Fruit fly (Drosophila melanogaster) whole organism, embryonic: ENCODE measurements around the gene CG46270.

Source experiments
- Ada2b ChIP-seq: fragments of 200-800 bp; sonication (Bioruptor generic); IDR thresholded peaks from 2 replicates; pipeline ENCODE4 v1.3.6; 2022; ENCODE audit warnings: missing biosample characterization, missing genetic modification characterization
- Antp ChIP-seq: fragments of 200-800 bp; sonication (Bioruptor generic); optimal IDR thresholded peaks from 3 replicates; lab custom pipeline; 2016; ENCODE audit warnings: missing biosample characterization, missing genetic modification characterization
- CG10366 ChIP-seq: fragments of 200-800 bp; sonication (Bioruptor generic); IDR thresholded peaks from 2 replicates; pipeline ENCODE4 v1.3.6; 2022; ENCODE audit warnings: missing biosample characterization, missing genetic modification characterization
- CG11093 ChIP-seq: fragments of 200-800 bp; sonication (Bioruptor generic); IDR thresholded peaks from 3 replicates; pipeline ENCODE4 v1.3.6; 2022; ENCODE audit warnings: missing biosample characterization, missing genetic modification characterization
- CG12155 ChIP-seq: fragments of 200-800 bp; sonication (Bioruptor generic); optimal IDR thresholded peaks from 3 replicates; lab custom pipeline; 2016; ENCODE audit warnings: missing biosample characterization, missing genetic modification characterization
- CG12391 ChIP-seq: fragments of 200-800 bp; sonication (Bioruptor generic); optimal IDR thresholded peaks from 3 replicates; lab custom pipeline; 2018; ENCODE audit warnings: missing biosample characterization, mild to moderate bottlenecking, missing genetic modification characterization, moderate library complexity
- CG12659 ChIP-seq: fragments of 200-800 bp; sonication (Bioruptor generic); optimal IDR thresholded peaks from 3 replicates; lab custom pipeline; 2017; ENCODE audit warnings: mild to moderate bottlenecking, missing biosample characterization, missing genetic modification reagents, missing genetic modification characterization
- CG13424 ChIP-seq: fragments of 200-800 bp; sonication (Bioruptor generic); optimal IDR thresholded peaks from 2 replicates; lab custom pipeline; 2019; ENCODE audit warnings: missing biosample characterization, mild to moderate bottlenecking, missing genetic modification characterization, moderate library complexity
- CG14014 ChIP-seq: fragments of 200-800 bp; sonication (Bioruptor generic); IDR thresholded peaks from 2 replicates; pipeline ENCODE4 v1.3.6; 2022; ENCODE audit warnings: missing biosample characterization, missing genetic modification characterization
- CG14860 ChIP-seq: fragments of 200-800 bp; sonication (Bioruptor generic); IDR thresholded peaks from 3 replicates; pipeline ENCODE4 v1.3.6; 2022; ENCODE audit warnings: missing biosample characterization, missing genetic modification characterization; ENCODE audit not compliant: partially characterized antibody
- CG16813 ChIP-seq: fragments of 200-800 bp; sonication (Bioruptor generic); IDR thresholded peaks from 3 replicates; pipeline ENCODE4 v1.3.6; 2022; ENCODE audit warnings: missing biosample characterization, missing genetic modification characterization; ENCODE audit not compliant: partially characterized antibody
- CG2199 ChIP-seq: fragments of 200-800 bp; sonication (Bioruptor generic); IDR thresholded peaks from 3 replicates; pipeline ENCODE4 v1.3.6; 2022; ENCODE audit warnings: missing biosample characterization, missing genetic modification characterization
- CG31388 ChIP-seq: fragments of 200-800 bp; sonication (Bioruptor generic); optimal IDR thresholded peaks from 2 replicates; lab custom pipeline; 2016; ENCODE audit warnings: missing biosample characterization, missing genetic modification characterization
- CG3726 ChIP-seq: fragments of 200-800 bp; sonication (Bioruptor generic); IDR thresholded peaks from 3 replicates; pipeline ENCODE4, ENCODE4 v1.3.6; 2022; ENCODE audit warnings: missing biosample characterization, missing genetic modification characterization
- CG4360 ChIP-seq: fragments of 200-800 bp; sonication (Bioruptor generic); IDR thresholded peaks from 2 replicates; pipeline ENCODE4 v1.3.6; 2022; ENCODE audit warnings: missing biosample characterization, missing genetic modification characterization
- CG5180 ChIP-seq: fragments of 200-800 bp; sonication (Bioruptor generic); optimal IDR thresholded peaks from 3 replicates; lab custom pipeline; 2017; ENCODE audit warnings: missing biosample characterization, missing genetic modification characterization, mild to moderate bottlenecking, moderate library complexity, missing genetic modification reagents
- CG7839 ChIP-seq: fragments of 200-800 bp; sonication (Bioruptor generic); optimal IDR thresholded peaks from 3 replicates; lab custom pipeline; 2018; ENCODE audit warnings: missing biosample characterization, mild to moderate bottlenecking, missing genetic modification characterization, moderate library complexity
- CG8089 ChIP-seq: fragments of 200-800 bp; sonication (Bioruptor generic); optimal IDR thresholded peaks from 3 replicates; lab custom pipeline; 2016; ENCODE audit warnings: missing biosample characterization, missing genetic modification characterization
- CG8388 ChIP-seq: fragments of 200-800 bp; sonication (Bioruptor generic); optimal IDR thresholded peaks from 2 replicates; lab custom pipeline; 2019; ENCODE audit warnings: missing biosample characterization, mild to moderate bottlenecking, missing genetic modification characterization, moderate library complexity
- CG9215 ChIP-seq: fragments of 200-800 bp; sonication (Bioruptor generic); IDR thresholded peaks from 2 replicates; pipeline ENCODE4 v1.3.6; 2022; ENCODE audit warnings: missing biosample characterization, missing genetic modification characterization
- CG9437 ChIP-seq: fragments of 200-800 bp; sonication (Bioruptor generic); optimal IDR thresholded peaks from 2 replicates; lab custom pipeline; 2018; ENCODE audit warnings: missing biosample characterization, mild to moderate bottlenecking, missing genetic modification characterization
- Dp ChIP-seq: fragments of 200-800 bp; sonication (Bioruptor generic); optimal IDR thresholded peaks from 2 replicates; lab custom pipeline; 2018; ENCODE audit warnings: missing biosample characterization, mild to moderate bottlenecking, missing genetic modification characterization, moderate library complexity
- ERR ChIP-seq: fragments of 200-800 bp; sonication (Bioruptor generic); optimal IDR thresholded peaks from 2 replicates; lab custom pipeline; 2016; ENCODE audit warnings: missing biosample characterization, missing genetic modification characterization
- H15 ChIP-seq: fragments of 200-800 bp; sonication (Bioruptor generic); IDR thresholded peaks from 3 replicates; pipeline ENCODE4 v1.3.6; 2022; ENCODE audit warnings: missing biosample characterization, missing genetic modification characterization
- HmgD ChIP-seq: fragments of 200-800 bp; sonication (Bioruptor generic); optimal IDR thresholded peaks from 3 replicates; lab custom pipeline; 2016; ENCODE audit warnings: missing biosample characterization, missing genetic modification characterization
- MBD-R2 ChIP-seq: fragments of 200-800 bp; sonication (Bioruptor generic); IDR thresholded peaks from 2 replicates; pipeline ENCODE4 v1.3.6; 2022; ENCODE audit warnings: missing biosample characterization, missing genetic modification characterization
- Mad ChIP-seq: fragments of 200-800 bp; sonication (Bioruptor generic); optimal IDR thresholded peaks from 2 replicates; lab custom pipeline; 2016; ENCODE audit warnings: missing biosample characterization, missing genetic modification characterization
- Sin3A ChIP-seq: fragments of >200 bp; optimal IDR thresholded peaks from 2 replicates; lab custom pipeline; 2018
- Spps ChIP-seq: fragments of 200-800 bp; sonication (Bioruptor generic); optimal IDR thresholded peaks from 2 replicates; lab custom pipeline; 2018; ENCODE audit warnings: missing biosample characterization, mild to moderate bottlenecking, missing genetic modification characterization
- Stat92E ChIP-seq, 3 experiments: fragments of >200 bp in 2 of 3; fragments of 200-800 bp in 1 of 3; sonication (Bioruptor generic) in 1 of 3; optimal IDR thresholded peaks; 2 replicates each; lab custom pipeline; 2017 to 2019; ENCODE audit warnings: missing biosample characterization in 3 of 3, missing genetic modification characterization in 3 of 3, mild to moderate bottlenecking in 1 of 3, moderate library complexity in 1 of 3
- ab ChIP-seq: fragments of 200-800 bp; sonication (Bioruptor generic); optimal IDR thresholded peaks from 2 replicates; lab custom pipeline; 2016; ENCODE audit warnings: missing biosample characterization, missing genetic modification characterization
- amos ChIP-seq: fragments of 200-800 bp; sonication (Bioruptor generic); IDR thresholded peaks from 2 replicates; pipeline ENCODE4 v1.3.6; 2022; ENCODE audit warnings: missing biosample characterization, missing genetic modification characterization; ENCODE audit not compliant: partially characterized antibody
- ash1 ChIP-seq: fragments of 200-800 bp; sonication (Bioruptor generic); optimal IDR thresholded peaks from 2 replicates; lab custom pipeline; 2018; ENCODE audit warnings: missing biosample characterization, mild to moderate bottlenecking, missing genetic modification characterization
- bsh ChIP-seq, 2 experiments: fragments of 200-800 bp; sonication (Bioruptor generic); optimal IDR thresholded peaks; 2 replicates each; lab custom pipeline; 2017 to 2018; ENCODE audit warnings: mild to moderate bottlenecking in 2 of 2, missing biosample characterization in 2 of 2, missing genetic modification characterization in 2 of 2, moderate library complexity in 1 of 2
- ci ChIP-seq: fragments of 200-800 bp; sonication (Bioruptor generic); IDR thresholded peaks from 3 replicates; pipeline ENCODE4 v1.3.6; 2022; ENCODE audit warnings: missing biosample characterization, missing genetic modification characterization
- croc ChIP-seq: fragments of 200-800 bp; sonication (Bioruptor generic); conservative IDR thresholded peaks from 3 replicates; pipeline ENCODE4 v1.3.6; 2022; ENCODE audit warnings: missing biosample characterization, missing genetic modification characterization
- fd64A ChIP-seq: fragments of 200-800 bp; sonication (Bioruptor generic); optimal IDR thresholded peaks from 3 replicates; lab custom pipeline; 2018; ENCODE audit warnings: missing biosample characterization, mild to moderate bottlenecking, missing genetic modification characterization
- gfzf ChIP-seq: fragments of 200-800 bp; sonication (Bioruptor generic); optimal IDR thresholded peaks from 2 replicates; lab custom pipeline; 2016; ENCODE audit warnings: missing biosample characterization, mild to moderate bottlenecking, missing genetic modification characterization, moderate library complexity
- grn ChIP-seq: fragments of 200-800 bp; sonication (Bioruptor generic); optimal IDR thresholded peaks from 3 replicates; lab custom pipeline; 2017; ENCODE audit warnings: missing biosample characterization, missing genetic modification characterization
- gsb ChIP-seq: fragments of 200-800 bp; sonication (Bioruptor generic); IDR thresholded peaks from 2 replicates; pipeline ENCODE4 v1.3.6; 2022; ENCODE audit warnings: missing biosample characterization, missing genetic modification characterization
- lilli ChIP-seq: fragments of 200-800 bp; sonication (Bioruptor generic); optimal IDR thresholded peaks from 3 replicates; lab custom pipeline; 2016; ENCODE audit warnings: missing biosample characterization, missing genetic modification characterization
- nau ChIP-seq: fragments of 200-800 bp; sonication (Bioruptor generic); optimal IDR thresholded peaks from 3 replicates; lab custom pipeline; 2017; ENCODE audit warnings: missing biosample characterization, mild to moderate bottlenecking, missing genetic modification characterization, missing genetic modification reagents
- peb ChIP-seq: fragments of 200-800 bp; sonication (Bioruptor generic); IDR thresholded peaks from 2 replicates; pipeline ENCODE4 v1.3.6; 2022; ENCODE audit warnings: missing biosample characterization, missing genetic modification characterization
- repo ChIP-seq: fragments of 200-800 bp; sonication (Bioruptor generic); optimal IDR thresholded peaks from 2 replicates; lab custom pipeline; 2016; ENCODE audit warnings: missing biosample characterization, missing genetic modification characterization
- ro ChIP-seq: fragments of 200-800 bp; sonication (Bioruptor generic); IDR thresholded peaks from 2 replicates; pipeline ENCODE4 v1.3.6; 2022; ENCODE audit warnings: missing biosample characterization, missing genetic modification characterization
- run ChIP-seq: fragments of 200-800 bp; sonication (Bioruptor generic); optimal IDR thresholded peaks from 3 replicates; lab custom pipeline; 2018; ENCODE audit warnings: missing biosample characterization, mild to moderate bottlenecking, missing genetic modification characterization
- schlank ChIP-seq: fragments of 200-800 bp; sonication (Bioruptor generic); optimal IDR thresholded peaks from 2 replicates; lab custom pipeline; 2018; ENCODE audit warnings: missing biosample characterization, mild to moderate bottlenecking, missing genetic modification characterization
- sens-2 ChIP-seq: fragments of 200-800 bp; sonication (Bioruptor generic); IDR thresholded peaks from 2 replicates; pipeline ENCODE4 v1.3.6; 2022; ENCODE audit warnings: missing biosample characterization, missing genetic modification characterization
- ssp ChIP-seq: fragments of 200-800 bp; sonication (Bioruptor generic); IDR thresholded peaks from 2 replicates; pipeline ENCODE4 v1.3.6; 2022; ENCODE audit warnings: missing biosample characterization, missing genetic modification characterization
- tgo ChIP-seq: fragments of 200-800 bp; sonication (Bioruptor generic); IDR thresholded peaks from 3 replicates; pipeline ENCODE4 v1.3.6; 2022; ENCODE audit warnings: missing biosample characterization, missing genetic modification characterization

The CG46270 gene

dm6 chr3R:10412550-10413459, 15.4 kb downstream of the CG46270 start, which contains the start of the genes Irp-1B and Rrp46 (continued):
- TF ChIP-seq CG11093 (GFP tag; lab: Robert Waterston, UW) (no peak), CG5180 (GFP tag; lab: Kevin White, UChicago) (no peak), CG2199 (GFP tag; lab: Robert Waterston, UW) (no peak), ERR (GFP tag; lab: Kevin White, UChicago) (no peak), ash1 (GFP tag; lab: Kevin White, UChicago) (no peak), sens-2 (GFP tag; lab: Robert Waterston, UW) (no peak), CG9215 (no peak), Mad (GFP tag; lab: Kevin White, UChicago) (no peak), Ada2b (GFP tag; lab: Robert Waterston, UW) (no peak), lilli (GFP tag; lab: Kevin White, UChicago) (peak; percentile 21), CG12391 (tag; lab: Kevin White, UChicago) (peak; percentile 25), Antp (no peak), CG7839 (no peak), CG9437 (GFP tag; lab: Kevin White, UChicago) (no peak), ro (GFP tag; lab: Robert Waterston, UW) (no peak), CG13424 (tag; lab: Kevin White, UChicago) (no peak), ssp (GFP tag; lab: Robert Waterston, UW) (no peak), fd64A (no peak), CG3726 (GFP tag; lab: Robert Waterston, UW) (no peak), HmgD (no peak), CG8388 (GFP tag; lab: Kevin White, UChicago) (no peak), schlank (tag; lab: Kevin White, UChicago) (no peak), bsh (GFP tag; optimal IDR thresholded peaks at IDR 0.05; lab: Kevin White, UChicago) (peak in 1 of 2 experiments; percentile 33), Spps (tag; lab: Kevin White, UChicago) (no peak), Dp (peak; percentile 89), CG10366 (no peak), ab (GFP tag; lab: Kevin White, UChicago) (no peak), croc (GFP tag; lab: Robert Waterston, UW) (no peak), gsb (GFP tag; lab: Robert Waterston, UW) (no peak), nau (GFP tag; lab: Kevin White, UChicago) (no peak), grn (GFP tag; lab: Kevin White, UChicago) (no peak), CG8089 (GFP tag; lab: Kevin White, UChicago) (no peak), CG16813 (GFP tag; lab: Robert Waterston, UW) (peak; percentile 93), ci (no peak), MBD-R2 (GFP tag; lab: Robert Waterston, UW) (peak; percentile 14), repo (GFP tag; lab: Kevin White, UChicago) (no peak), CG14014 (GFP tag; lab: Robert Waterston, UW) (no peak), Sin3A (peak; percentile 54), tgo (no peak), run (tag; lab: Kevin White, UChicago) (no peak), gfzf (no peak), peb (GFP tag; lab: Robert Waterston, UW) (no peak), CG12659 (peak; percentile 27), CG31388 (GFP tag; lab: Kevin White, UChicago) (no peak), CG14860 (GFP tag; lab: Robert Waterston, UW) (peak; percentile 97), Stat92E (GFP tag; optimal IDR thresholded peaks at IDR 0.05; lab: Kevin White, UChicago) (no peak), CG12155 (no peak), amos (GFP tag; lab: Robert Waterston, UW) (peak; percentile 83), H15 (GFP tag; lab: Robert Waterston, UW) (no peak), CG4360 (GFP tag; lab: Robert Waterston, UW) (no peak)
